Worm (Caenorhabditis elegans) whole organism, L4 larva: ENCODE data around the gene irld-21.
A peak's percentile ranks its signal among the peaks of the same experiment; 100 is the strongest.

Source experiments
- D1046.2 ChIP-seq: fragments of 200-800 bp; sonication (Bioruptor generic); IDR thresholded peaks from 2 replicates; pipeline ENCODE4 v1.3.6; 2022; ENCODE audit warnings: missing genetic modification characterization, missing compliant biosample characterization
- F10B5.3 ChIP-seq: sonication (generic microtip); optimal IDR thresholded peaks from 2 replicates; lab custom pipeline; 2016; ENCODE audit warnings: mild to moderate bottlenecking, missing genetic modification characterization, missing compliant biosample characterization
- F44E2.7 ChIP-seq: fragments of 200-800 bp; sonication (Bioruptor generic); IDR thresholded peaks from 2 replicates; pipeline ENCODE4 v2.1.2; 2022; ENCODE audit warnings: missing genetic modification characterization, missing compliant biosample characterization
- T20F7.1 ChIP-seq: fragments of 200-800 bp; sonication (Bioruptor generic); optimal IDR thresholded peaks from 2 replicates; lab custom pipeline; 2018; ENCODE audit warnings: mild to moderate bottlenecking, missing genetic modification characterization, missing compliant biosample characterization
- Y105C5A.15 ChIP-seq: fragments of 200-800 bp; sonication (Bioruptor generic); IDR thresholded peaks from 2 replicates; pipeline ENCODE4 v1.3.6; 2022; ENCODE audit warnings: missing genetic modification characterization, missing compliant biosample characterization
- Y48G9A.11 ChIP-seq: fragments of 200-800 bp; sonication (Bioruptor generic); IDR thresholded peaks from 2 replicates; pipeline ENCODE4 v1.3.6; 2022; ENCODE audit warnings: missing genetic modification reagents, missing genetic modification characterization, missing compliant biosample characterization
- Y5F2A.4 ChIP-seq: fragments of 200-800 bp; sonication (Bioruptor generic); optimal IDR thresholded peaks from 2 replicates; lab custom pipeline; 2018; ENCODE audit warnings: mild to moderate bottlenecking, missing genetic modification characterization, missing compliant biosample characterization
- aha-1 ChIP-seq: fragments of 150-350 bp; peaks from one replicate; lab custom pipeline; 2014; ENCODE audit warnings: missing biosample characterization, missing genetic modification characterization
- aly-2 ChIP-seq: sonication (generic microtip); optimal IDR thresholded peaks from 2 replicates; lab custom pipeline; 2018; ENCODE audit warnings: missing biosample characterization, missing genetic modification characterization
- ama-1 ChIP-seq: fragments of 150-350 bp; optimal IDR thresholded peaks from 2 replicates; lab custom pipeline; 2014; ENCODE audit warnings: inconsistent platforms, mixed read lengths
- attf-4 ChIP-seq: sonication (generic microtip); optimal IDR thresholded peaks from 3 replicates; lab custom pipeline; 2017; ENCODE audit warnings: missing biosample characterization, missing genetic modification characterization
- ceh-62 ChIP-seq: sonication (generic microtip); optimal IDR thresholded peaks from 2 replicates; lab custom pipeline; 2017; ENCODE audit warnings: missing biosample characterization, missing genetic modification characterization
- ceh-82 ChIP-seq: sonication (generic microtip); optimal IDR thresholded peaks from 2 replicates; lab custom pipeline; 2017; ENCODE audit warnings: missing biosample characterization, missing genetic modification characterization
- daf-19 ChIP-seq: fragments of 200-800 bp; sonication (Bioruptor generic); conservative IDR thresholded peaks from 2 replicates; pipeline ENCODE4 v1.3.6; 2022; ENCODE audit warnings: missing genetic modification characterization, missing compliant biosample characterization
- dpl-1 ChIP-seq: fragments of 150-350 bp; optimal IDR thresholded peaks from 2 replicates; lab custom pipeline; 2014; ENCODE audit warnings: missing biosample characterization, missing genetic modification reagents, missing genetic modification characterization
- fos-1 ChIP-seq: fragments of 150-350 bp; optimal IDR thresholded peaks from 2 replicates; lab custom pipeline; 2014; ENCODE audit warnings: missing biosample characterization, missing genetic modification characterization
- hlh-11 ChIP-seq: fragments of 200-800 bp; sonication (Bioruptor generic); optimal IDR thresholded peaks from 2 replicates; lab custom pipeline; 2018; ENCODE audit warnings: mild to moderate bottlenecking, missing genetic modification characterization, missing compliant biosample characterization
- lim-7 ChIP-seq: fragments of 200-800 bp; sonication (Bioruptor generic); IDR thresholded peaks from 2 replicates; pipeline ENCODE4 v1.3.6; 2022; ENCODE audit warnings: missing genetic modification characterization, missing compliant biosample characterization
- mxl-3 ChIP-seq: fragments of 200-800 bp; sonication (Bioruptor generic); optimal IDR thresholded peaks from 2 replicates; lab custom pipeline; 2018; ENCODE audit warnings: mild to moderate bottlenecking, missing genetic modification characterization, missing compliant biosample characterization
- nhr-10 ChIP-seq: fragments of 150-350 bp; optimal IDR thresholded peaks from 2 replicates; lab custom pipeline; 2014; ENCODE audit warnings: missing biosample characterization, missing genetic modification characterization
- nhr-111 ChIP-seq: fragments of 200-800 bp; sonication (Bioruptor generic); optimal IDR thresholded peaks from 2 replicates; lab custom pipeline; 2018; ENCODE audit warnings: mild to moderate bottlenecking, missing genetic modification characterization, missing compliant biosample characterization
- nhr-48 ChIP-seq: sonication (generic microtip); optimal IDR thresholded peaks from 2 replicates; lab custom pipeline; 2016; ENCODE audit warnings: mild to moderate bottlenecking, missing genetic modification characterization, missing compliant biosample characterization
- pha-4 ChIP-seq, 2 experiments: fragments of 150-350 bp in 1 of 2; fragments of 200-800 bp in 1 of 2; sonication (Bioruptor generic) in 1 of 2; IDR thresholded peaks in 1 of 2; optimal IDR thresholded peaks in 1 of 2; 2 replicates each; pipeline versions ENCODE4 v1.3.6 to Lab custom; 2014 to 2022; ENCODE audit warnings: missing genetic modification characterization in 2 of 2, missing genetic modification reagents in 2 of 2, missing biosample characterization in 1 of 2, missing compliant biosample characterization in 1 of 2
- php-3 ChIP-seq: fragments of 200-800 bp; sonication (Bioruptor generic); IDR thresholded peaks from 2 replicates; pipeline ENCODE4 v1.3.6; 2022; ENCODE audit warnings: missing genetic modification reagents, missing genetic modification characterization, missing compliant biosample characterization
- pqm-1 ChIP-seq: sonication (generic microtip); optimal IDR thresholded peaks from 2 replicates; lab custom pipeline; 2017; ENCODE audit warnings: missing biosample characterization, missing genetic modification characterization
- saeg-2 ChIP-seq: fragments of 200-800 bp; sonication (Bioruptor generic); IDR thresholded peaks from 2 replicates; pipeline ENCODE4 v1.3.6; 2022; ENCODE audit warnings: missing genetic modification reagents, missing genetic modification characterization, missing compliant biosample characterization
- set-16 ChIP-seq: fragments of 200-800 bp; sonication (Bioruptor generic); IDR thresholded peaks from 2 replicates; pipeline ENCODE4 v1.3.6; 2022; ENCODE audit warnings: missing genetic modification reagents, missing genetic modification characterization, missing compliant biosample characterization
- skn-1 ChIP-seq: fragments of 150-350 bp; optimal IDR thresholded peaks from 2 replicates; lab custom pipeline; 2014; ENCODE audit warnings: missing biosample characterization, missing genetic modification characterization
- spr-1 ChIP-seq: sonication (generic microtip); optimal IDR thresholded peaks from 2 replicates; lab custom pipeline; 2016; ENCODE audit warnings: mild to moderate bottlenecking, missing genetic modification characterization, missing compliant biosample characterization
- spr-3 ChIP-seq: fragments of 200-800 bp; sonication (Bioruptor generic); optimal IDR thresholded peaks from 2 replicates; lab custom pipeline; 2018; ENCODE audit warnings: mild to moderate bottlenecking, missing genetic modification characterization, missing compliant biosample characterization
- unc-39 ChIP-seq: sonication (generic microtip); optimal IDR thresholded peaks from 2 replicates; lab custom pipeline; 2017; ENCODE audit warnings: missing biosample characterization, missing genetic modification characterization
- unc-62 ChIP-seq, 3 experiments: fragments of 150-350 bp in 1 of 3; sonication (generic microtip); optimal IDR thresholded peaks in 2 of 3; peaks in 1 of 3; 1 replicate in 1 of 3; 2 replicates in 2 of 3; lab custom pipeline; 2014 to 2017; ENCODE audit warnings: missing biosample characterization in 3 of 3, missing genetic modification characterization in 3 of 3, missing genetic modification reagents in 3 of 3, missing genotype in 1 of 3
- zfp-2 ChIP-seq: sonication (generic microtip); optimal IDR thresholded peaks from 2 replicates; lab custom pipeline; 2016; ENCODE audit warnings: mild to moderate bottlenecking, missing genetic modification characterization, missing compliant biosample characterization
- ztf-11 ChIP-seq: fragments of 150-350 bp; optimal IDR thresholded peaks from 2 replicates; lab custom pipeline; 2014; ENCODE audit warnings: missing biosample characterization, missing genetic modification characterization

irld-21 gene

ce11 chrIV:10128446-10128845 is 6.3 kb upstream of the irld-21 start:
- TF ChIP-seq saeg-2 (GFP tag; lab: Robert Waterston, UW), result no peak
- no peak for TF ChIP-seq spr-1 (tag; lab: Kevin White, UChicago)
- TF ChIP-seq F44E2.7 (GFP tag; lab: Robert Waterston, UW), result no peak
- peak; percentile 60 for TF ChIP-seq aha-1 (tag; lab: Kevin White, UChicago)

- TF ChIP-seq ama-1 (lab: Kevin White, UChicago), result peak; percentile 60
- peak; percentile 43 for TF ChIP-seq aha-1 (tag; lab: Kevin White, UChicago)
- no peak for TF ChIP-seq T20F7.1 (GFP tag; lab: Kevin White, UChicago)
These were observed 4.4 kb upstream of the irld-21 start, which contains the start of gene ctf-18 for ce11 chrIV:10126544-10126943. Gene ctf-18 (minus strand): TSS chrIV:10126644.

DNA sequence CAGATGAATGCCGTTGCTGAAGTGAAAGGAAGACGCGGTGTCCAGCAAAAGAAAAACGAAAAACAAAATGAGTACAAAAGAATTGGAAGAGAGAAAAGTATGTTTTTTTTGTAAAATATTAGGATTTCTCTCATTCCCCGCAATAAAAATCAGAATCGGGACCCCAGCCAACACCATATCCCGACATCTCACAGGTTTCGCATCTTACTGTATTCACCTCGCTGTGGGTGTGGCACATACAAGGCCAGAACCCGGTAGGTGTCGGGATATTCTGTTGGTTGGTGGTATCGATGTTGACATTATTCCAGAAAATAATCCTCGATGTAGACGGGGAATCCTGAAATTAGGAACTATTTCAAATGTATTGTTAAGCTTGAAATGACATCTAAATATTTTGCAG is 5.3 kb downstream of the irld-21 start:
- TF ChIP-seq hlh-11 (tag; lab: Kevin White, UChicago) (no peak), dpl-1 (no peak), zfp-2 (tag; lab: Kevin White, UChicago) (no peak), aha-1 (tag; lab: Kevin White, UChicago) (peak; percentile 29), set-16 (GFP tag; lab: Robert Waterston, UW) (no peak), Y105C5A.15 (GFP tag; lab: Robert Waterston, UW) (no peak), lim-7 (no peak), attf-4 (tag; lab: Kevin White, UChicago) (no peak), skn-1 (tag; lab: Kevin White, UChicago) (no peak), ztf-11 (tag; lab: Kevin White, UChicago) (no peak), nhr-10 (no peak), Y48G9A.11 (GFP tag; lab: Robert Waterston, UW) (0 out of 2 replicates have a peak, but pooled peaks have one; percentile 23)

- TF ChIP-seq skn-1 (tag; lab: Kevin White, UChicago) (no peak), unc-39 (no peak), pqm-1 (tag; lab: Kevin White, UChicago) (no peak), php-3 (GFP tag; lab: Robert Waterston, UW) (no peak)
These were observed 7.0 kb downstream of the irld-21 start, which contains the start of gene C04G2.10 for ce11 chrIV:10115142-10115541. Gene C04G2.10 (plus strand): TSS chrIV:10115442.

- TF ChIP-seq lim-7 (no peak), aha-1 (tag; lab: Kevin White, UChicago) (no peak), D1046.2 (no peak), ceh-82 (tag; lab: Kevin White, UChicago) (no peak), mxl-3 (GFP tag; lab: Kevin White, UChicago) (no peak), aly-2 (tag; lab: Kevin White, UChicago) (no peak), nhr-48 (tag; lab: Kevin White, UChicago) (no peak), spr-3 (GFP tag; lab: Kevin White, UChicago) (no peak), ceh-62 (tag; lab: Kevin White, UChicago) (no peak), fos-1 (tag; lab: Kevin White, UChicago) (no peak), Y5F2A.4 (no peak), skn-1 (tag; lab: Kevin White, UChicago) (no peak), F10B5.3 (tag; lab: Kevin White, UChicago) (no peak)
These were observed 9.5 kb downstream of the irld-21 start, which contains the start of gene nsph-3.2 for ce11 chrIV:10112570-10112969. Gene nsph-3.2 (plus strand): TSS chrIV:10112870.

DNA sequence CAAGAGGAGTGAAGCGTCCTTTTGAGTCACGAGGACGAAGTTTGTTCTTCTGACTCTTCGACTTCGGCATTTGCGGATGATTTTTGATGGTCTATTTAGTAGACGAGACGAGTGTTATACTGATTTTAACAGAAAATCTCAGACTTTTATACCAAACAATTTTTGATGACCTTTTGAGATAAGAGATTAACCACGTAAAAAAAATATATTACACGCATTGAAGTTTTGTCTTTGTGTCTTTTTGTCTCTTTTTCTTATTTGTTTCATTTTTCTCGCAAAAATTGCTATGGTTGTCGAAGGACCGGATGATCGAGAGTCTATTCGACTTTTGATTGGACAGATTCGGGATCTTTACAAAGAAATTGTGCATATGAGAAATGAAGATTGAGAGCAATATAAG is 10.7 kb downstream of the irld-21 start, which contains the start of gene spch-1:
Gene spch-1 (minus strand): TSS at position 101 of the 400 bp plus-strand sequence.
- TF ChIP-seq daf-19 (no peak), nhr-111 (GFP tag; lab: Kevin White, UChicago) (no peak), pha-4 (GFP tag; IDR thresholded peaks at IDR 0.05; lab: Robert Waterston, UW) (no peak), pha-4 (tag; optimal IDR thresholded peaks at IDR 0.05; lab: Kevin White, UChicago) (no peak), unc-62 (GFP tag; optimal IDR thresholded peaks at IDR 0.05 in 1 of 2; lab: Kevin White, UChicago) (peak in 1 of 2 experiments; percentile 29), unc-62 (tag; optimal IDR thresholded peaks at IDR 0.05; lab: Kevin White, UChicago) (no peak)
